Fruit fly (Drosophila melanogaster) whole organism, prepupa: Measurements from ENCODE around the gene Vha55.

ENCODE experiments used
- CG31627 ChIP-seq: fragments of 200-800 bp; sonication (Bioruptor generic); optimal IDR thresholded peaks from 3 replicates; lab custom pipeline; 2016; ENCODE audit warnings: missing biosample characterization, missing genetic modification characterization
- CG8632 ChIP-seq: fragments of 200-800 bp; sonication (Bioruptor generic); optimal IDR thresholded peaks from 3 replicates; lab custom pipeline; 2016; ENCODE audit warnings: missing biosample characterization, missing genetic modification characterization
- Ets21C ChIP-seq: fragments of 200-800 bp; sonication (Bioruptor generic); optimal IDR thresholded peaks from 3 replicates; lab custom pipeline; 2016; ENCODE audit warnings: missing biosample characterization, missing genetic modification characterization
- fd85E ChIP-seq: fragments of 200-800 bp; sonication (Bioruptor generic); optimal IDR thresholded peaks from 3 replicates; lab custom pipeline; 2016; ENCODE audit warnings: missing biosample characterization, missing genetic modification characterization
- lz ChIP-seq: fragments of 200-800 bp; sonication (Bioruptor generic); optimal IDR thresholded peaks from 3 replicates; lab custom pipeline; 2016; ENCODE audit warnings: missing biosample characterization, missing genetic modification characterization
- svp ChIP-seq: fragments of 200-800 bp; sonication (Bioruptor generic); peaks from one replicate; lab custom pipeline; 2016; ENCODE audit warnings: missing biosample characterization, missing genetic modification characterization
- topi ChIP-seq: fragments of 200-800 bp; sonication (Bioruptor generic); optimal IDR thresholded peaks from 3 replicates; lab custom pipeline; 2016; ENCODE audit warnings: missing biosample characterization, missing genetic modification characterization

DNA sequence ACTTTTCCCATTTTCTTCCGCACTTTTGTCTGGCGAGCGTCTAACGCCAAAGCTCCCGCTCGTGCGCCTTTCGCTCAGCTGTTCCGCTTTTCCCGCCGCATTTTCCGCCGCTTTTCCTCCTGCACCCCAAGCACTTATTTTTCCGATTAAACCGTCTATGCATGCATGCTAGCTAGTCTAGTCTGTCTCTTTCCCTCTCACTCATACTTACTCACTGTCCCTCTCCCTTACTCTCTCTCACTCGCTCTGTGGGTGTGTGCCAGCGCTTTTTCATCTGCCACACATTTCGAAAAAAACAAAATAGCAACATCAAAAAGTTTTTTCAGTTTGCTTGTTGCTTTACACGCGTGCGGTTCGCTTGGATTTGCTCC lies 26.6 kb upstream of the Vha55 start, which contains the start of gene CG6225:
- TF ChIP-seq topi (no peak), Ets21C (GFP tag; lab: Kevin White, UChicago) (no peak), CG31627 (GFP tag; lab: Kevin White, UChicago) (no peak), CG8632 (GFP tag; lab: Kevin White, UChicago) (no peak), fd85E (no peak), lz (GFP tag; lab: Kevin White, UChicago) (no peak), svp (GFP tag; lab: Kevin White, UChicago) (no peak)
